Worm (Caenorhabditis elegans) whole organism, late embryonic: ENCODE results near the gene tmem-131.

ENCODE experiments used
- C08G9.2 ChIP-seq: sonication (generic microtip); optimal IDR thresholded peaks from 2 replicates; lab custom pipeline; 2016; ENCODE audit warnings: mild to moderate bottlenecking, missing genetic modification characterization, moderate library complexity, missing compliant biosample characterization
- C38D4.7 ChIP-seq: fragments of 200-800 bp; sonication (Bioruptor generic); optimal IDR thresholded peaks from 2 replicates; lab custom pipeline; 2018; ENCODE audit warnings: mild to moderate bottlenecking, missing genetic modification characterization, moderate library complexity, missing compliant biosample characterization
- F13H6.1 ChIP-seq: sonication (generic microtip); optimal IDR thresholded peaks from 2 replicates; lab custom pipeline; 2016; ENCODE audit warnings: missing genetic modification characterization, missing compliant biosample characterization
- K02D7.2 ChIP-seq: sonication (generic microtip); optimal IDR thresholded peaks from 2 replicates; lab custom pipeline; 2017; ENCODE audit warnings: mild to moderate bottlenecking, missing genetic modification characterization, missing compliant biosample characterization
- K09A11.1 ChIP-seq: sonication (generic microtip); optimal IDR thresholded peaks from 2 replicates; lab custom pipeline; 2017; ENCODE audit warnings: antibody characterized with exemption, mild to moderate bottlenecking, missing genetic modification characterization, missing compliant biosample characterization; ENCODE audit not compliant: insufficient read depth
- T23F11.4 ChIP-seq: fragments of 200-800 bp; sonication (Bioruptor generic); optimal IDR thresholded peaks from 2 replicates; lab custom pipeline; 2018; ENCODE audit warnings: mild to moderate bottlenecking, missing genetic modification characterization, missing compliant biosample characterization
- Y22D7AL.16 ChIP-seq: sonication (generic microtip); optimal IDR thresholded peaks from 2 replicates; lab custom pipeline; 2016; ENCODE audit warnings: missing genetic modification characterization, missing compliant biosample characterization
- ceh-18 ChIP-seq: sonication (generic microtip); optimal IDR thresholded peaks from 2 replicates; lab custom pipeline; 2016; ENCODE audit warnings: missing genetic modification characterization, missing compliant biosample characterization
- ceh-19 ChIP-seq: fragments of 200-800 bp; sonication (Bioruptor generic); optimal IDR thresholded peaks from 2 replicates; lab custom pipeline; 2018; ENCODE audit warnings: mild to moderate bottlenecking, missing genetic modification characterization, missing compliant biosample characterization
- ceh-2 ChIP-seq: sonication (generic microtip); optimal IDR thresholded peaks from 2 replicates; lab custom pipeline; 2016; ENCODE audit warnings: missing genotype, missing genetic modification characterization, missing compliant biosample characterization
- ceh-31 ChIP-seq: sonication (generic microtip); optimal IDR thresholded peaks from 2 replicates; lab custom pipeline; 2016; ENCODE audit warnings: missing genetic modification characterization, missing compliant biosample characterization
- ceh-34 ChIP-seq: sonication (generic microtip); optimal IDR thresholded peaks from 2 replicates; lab custom pipeline; 2016; ENCODE audit warnings: mild to moderate bottlenecking, missing genetic modification characterization, missing compliant biosample characterization
- ceh-48 ChIP-seq: sonication (generic microtip); optimal IDR thresholded peaks from 2 replicates; lab custom pipeline; 2016; ENCODE audit warnings: missing genetic modification characterization, inconsistent platforms, missing compliant biosample characterization
- ceh-6 ChIP-seq: fragments of 200-800 bp; sonication (Bioruptor generic); optimal IDR thresholded peaks from 2 replicates; lab custom pipeline; 2018; ENCODE audit warnings: mild to moderate bottlenecking, missing genetic modification characterization, missing compliant biosample characterization
- che-1 ChIP-seq: sonication (generic microtip); optimal IDR thresholded peaks from 2 replicates; lab custom pipeline; 2016; ENCODE audit warnings: mild to moderate bottlenecking, missing genetic modification characterization, missing compliant biosample characterization
- dmd-4 ChIP-seq: sonication (generic microtip); optimal IDR thresholded peaks from 2 replicates; lab custom pipeline; 2016; ENCODE audit warnings: borderline replicate concordance, missing genetic modification characterization, missing compliant biosample characterization
- dve-1 ChIP-seq: sonication (generic microtip); optimal IDR thresholded peaks from 2 replicates; lab custom pipeline; 2017; ENCODE audit warnings: antibody characterized with exemption, mild to moderate bottlenecking, missing genetic modification characterization, missing compliant biosample characterization
- elt-2 ChIP-seq: sonication (generic microtip); optimal IDR thresholded peaks from 2 replicates; lab custom pipeline; 2016; ENCODE audit warnings: missing genetic modification reagents, missing genetic modification characterization, missing compliant biosample characterization
- ets-4 ChIP-seq: sonication (generic microtip); optimal IDR thresholded peaks from 2 replicates; lab custom pipeline; 2016; ENCODE audit warnings: missing genetic modification characterization, missing compliant biosample characterization
- eyg-1 ChIP-seq: sonication (generic microtip); optimal IDR thresholded peaks from 2 replicates; lab custom pipeline; 2016; ENCODE audit warnings: missing genotype, missing genetic modification characterization, missing compliant biosample characterization
- fax-1 ChIP-seq: sonication (generic microtip); optimal IDR thresholded peaks from 2 replicates; lab custom pipeline; 2016; ENCODE audit warnings: missing genotype, missing genetic modification characterization, missing compliant biosample characterization
- fkh-10 ChIP-seq: fragments of 150-350 bp; optimal IDR thresholded peaks from 2 replicates; lab custom pipeline; 2014; ENCODE audit warnings: missing biosample characterization, missing genetic modification reagents, missing genetic modification characterization
- fkh-6 ChIP-seq: sonication (generic microtip); optimal IDR thresholded peaks from 2 replicates; lab custom pipeline; 2016; ENCODE audit warnings: missing genetic modification characterization, missing compliant biosample characterization
- hlh-30 ChIP-seq: sonication (generic microtip); optimal IDR thresholded peaks from 2 replicates; lab custom pipeline; 2017; ENCODE audit warnings: antibody characterized with exemption, missing genetic modification characterization, missing compliant biosample characterization; ENCODE audit not compliant: insufficient read depth
- hlh-6 ChIP-seq: sonication (generic microtip); optimal IDR thresholded peaks from 2 replicates; lab custom pipeline; 2016; ENCODE audit warnings: missing genotype, missing genetic modification characterization, missing compliant biosample characterization
- hlh-8 ChIP-seq: sonication (generic microtip); optimal IDR thresholded peaks from 2 replicates; lab custom pipeline; 2016; ENCODE audit warnings: missing genotype, missing genetic modification characterization, missing compliant biosample characterization
- lim-6 ChIP-seq: sonication (generic microtip); optimal IDR thresholded peaks from 2 replicates; lab custom pipeline; 2016; ENCODE audit warnings: missing genetic modification characterization, missing compliant biosample characterization
- mec-3 ChIP-seq: sonication (generic microtip); optimal IDR thresholded peaks from 2 replicates; lab custom pipeline; 2016; ENCODE audit warnings: borderline replicate concordance, missing genetic modification characterization, missing compliant biosample characterization
- nfya-1 ChIP-seq: sonication (generic microtip); optimal IDR thresholded peaks from 2 replicates; lab custom pipeline; 2017; ENCODE audit warnings: missing genetic modification characterization, mild to moderate bottlenecking, missing compliant biosample characterization, antibody characterized with exemption, moderate library complexity
- nhr-11 ChIP-seq: fragments of 150-350 bp; optimal IDR thresholded peaks from 2 replicates; lab custom pipeline; 2014; ENCODE audit warnings: missing biosample characterization, missing genetic modification characterization
- nhr-232 ChIP-seq: sonication (generic microtip); optimal IDR thresholded peaks from 2 replicates; lab custom pipeline; 2016; ENCODE audit warnings: missing genetic modification characterization, missing compliant biosample characterization
- pax-1 ChIP-seq: fragments of 150-350 bp; optimal IDR thresholded peaks from 2 replicates; lab custom pipeline; 2014; ENCODE audit warnings: missing biosample characterization, missing genetic modification characterization
- pha-2 ChIP-seq: sonication (generic microtip); optimal IDR thresholded peaks from 2 replicates; lab custom pipeline; 2017; ENCODE audit warnings: mild to moderate bottlenecking, missing genetic modification characterization, missing compliant biosample characterization
- pha-4 ChIP-seq: fragments of 150-350 bp; optimal IDR thresholded peaks from 2 replicates; lab custom pipeline; 2018; ENCODE audit warnings: missing biosample characterization, missing genetic modification reagents, missing genetic modification characterization
- pqm-1 ChIP-seq: sonication (generic microtip); optimal IDR thresholded peaks from 2 replicates; lab custom pipeline; 2016; ENCODE audit warnings: missing genetic modification characterization, missing compliant biosample characterization
- pros-1 ChIP-seq: fragments of 150-350 bp; optimal IDR thresholded peaks from 2 replicates; lab custom pipeline; 2014; ENCODE audit warnings: missing biosample characterization, missing genetic modification reagents, missing genetic modification characterization
- ref-2 ChIP-seq: sonication (generic microtip); optimal IDR thresholded peaks from 2 replicates; lab custom pipeline; 2016; ENCODE audit warnings: missing genetic modification characterization, missing compliant biosample characterization
- rnt-1 ChIP-seq: sonication (generic microtip); optimal IDR thresholded peaks from 2 replicates; lab custom pipeline; 2016; ENCODE audit warnings: missing genetic modification characterization, missing compliant biosample characterization
- sdc-2 ChIP-seq: sonication (generic microtip); optimal IDR thresholded peaks from 2 replicates; lab custom pipeline; 2016; ENCODE audit warnings: missing genotype, missing genetic modification characterization, missing compliant biosample characterization
- sox-4 ChIP-seq: sonication (generic microtip); optimal IDR thresholded peaks from 2 replicates; lab custom pipeline; 2017; ENCODE audit warnings: mild to moderate bottlenecking, missing genetic modification characterization, inconsistent platforms, missing compliant biosample characterization
- syd-9 ChIP-seq: sonication (generic microtip); optimal IDR thresholded peaks from 2 replicates; lab custom pipeline; 2016; ENCODE audit warnings: mild to moderate bottlenecking, missing genetic modification characterization, moderate library complexity, missing compliant biosample characterization
- tbx-2 ChIP-seq: sonication (generic microtip); optimal IDR thresholded peaks from 2 replicates; lab custom pipeline; 2016; ENCODE audit warnings: missing genetic modification characterization, missing compliant biosample characterization
- tbx-7 ChIP-seq: sonication (generic microtip); optimal IDR thresholded peaks from 2 replicates; lab custom pipeline; 2016; ENCODE audit warnings: missing genotype, missing genetic modification characterization, missing compliant biosample characterization
- unc-3 ChIP-seq, 2 experiments: fragments of 200-800 bp in 1 of 2; sonication (Bioruptor generic) in 1 of 2; sonication (generic microtip) in 1 of 2; conservative IDR thresholded peaks in 1 of 2; optimal IDR thresholded peaks in 1 of 2; 2 replicates each; pipeline versions ENCODE4 v1.3.6 to Lab custom; 2016 to 2022; ENCODE audit warnings: missing compliant biosample characterization in 2 of 2, missing genetic modification characterization in 2 of 2, missing genetic modification reagents in 1 of 2
- unc-42 ChIP-seq: sonication (generic microtip); optimal IDR thresholded peaks from 2 replicates; lab custom pipeline; 2016; ENCODE audit warnings: missing genotype, missing genetic modification characterization, missing compliant biosample characterization
- unc-86 ChIP-seq: sonication (generic microtip); optimal IDR thresholded peaks from 2 replicates; lab custom pipeline; 2016; ENCODE audit warnings: missing genetic modification characterization, missing compliant biosample characterization
- zip-5 ChIP-seq: sonication (generic microtip); optimal IDR thresholded peaks from 2 replicates; lab custom pipeline; 2016; ENCODE audit warnings: missing genetic modification characterization, missing compliant biosample characterization
- ztf-16 ChIP-seq: sonication (generic microtip); optimal IDR thresholded peaks from 2 replicates; lab custom pipeline; 2017; ENCODE audit warnings: missing genetic modification characterization, missing compliant biosample characterization

Gene tmem-131

DNA sequence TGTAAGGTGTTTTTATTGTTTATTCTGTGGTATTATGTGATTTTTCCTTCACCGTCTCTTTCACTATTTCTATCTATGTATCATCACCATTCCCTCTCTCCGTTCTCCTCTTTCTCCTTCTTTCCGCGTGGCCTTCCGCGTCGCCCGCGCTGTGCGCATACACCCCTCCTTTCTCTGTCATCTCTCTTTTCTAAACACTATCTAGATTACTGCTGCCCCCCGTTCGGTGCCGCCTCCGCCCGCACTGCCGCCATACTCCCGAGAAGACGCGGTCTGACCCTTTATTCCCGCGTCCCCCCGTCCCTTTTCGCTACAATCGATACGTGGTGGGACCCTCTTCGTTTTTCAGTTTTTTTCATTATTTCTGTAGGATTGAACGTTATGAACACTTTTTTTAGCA, 49.3 kb downstream of the tmem-131 start:
- TF ChIP-seq rnt-1 (tag; lab: Kevin White, UChicago) (peak; percentile 23), ceh-48 (tag; lab: Kevin White, UChicago) (no peak), ref-2 (tag; lab: Kevin White, UChicago) (peak; percentile 14), che-1 (tag; lab: Kevin White, UChicago) (no peak), C08G9.2 (tag; lab: Kevin White, UChicago) (peak; percentile 42), ceh-31 (tag; lab: Kevin White, UChicago) (peak; percentile 50), pax-1 (tag; lab: Kevin White, UChicago) (no peak), tbx-2 (peak; percentile 41), ets-4 (tag; lab: Kevin White, UChicago) (peak; percentile 27), tbx-7 (tag; lab: Kevin White, UChicago) (peak; percentile 4), dmd-4 (tag; lab: Kevin White, UChicago) (peak; percentile 45), hlh-30 (tag; lab: Kevin White, UChicago) (peak; percentile 23), elt-2 (tag; lab: Kevin White, UChicago) (no peak), ztf-16 (tag; lab: Kevin White, UChicago) (no peak), sdc-2 (peak; percentile 49), nfya-1 (tag; lab: Kevin White, UChicago) (peak; percentile 11), F13H6.1 (tag; lab: Kevin White, UChicago) (peak; percentile 47), fkh-10 (GFP tag; lab: Kevin White, UChicago) (no peak), pqm-1 (no peak), Y22D7AL.16 (no peak), T23F11.4 (GFP tag; lab: Kevin White, UChicago) (peak; percentile 43), ceh-19 (GFP tag; lab: Kevin White, UChicago) (peak; percentile 17), ceh-34 (tag; lab: Kevin White, UChicago) (peak; percentile 49), pros-1 (peak; percentile 30)
- TF ChIP-seq, all 69 proteins: peak for 16

DNA sequence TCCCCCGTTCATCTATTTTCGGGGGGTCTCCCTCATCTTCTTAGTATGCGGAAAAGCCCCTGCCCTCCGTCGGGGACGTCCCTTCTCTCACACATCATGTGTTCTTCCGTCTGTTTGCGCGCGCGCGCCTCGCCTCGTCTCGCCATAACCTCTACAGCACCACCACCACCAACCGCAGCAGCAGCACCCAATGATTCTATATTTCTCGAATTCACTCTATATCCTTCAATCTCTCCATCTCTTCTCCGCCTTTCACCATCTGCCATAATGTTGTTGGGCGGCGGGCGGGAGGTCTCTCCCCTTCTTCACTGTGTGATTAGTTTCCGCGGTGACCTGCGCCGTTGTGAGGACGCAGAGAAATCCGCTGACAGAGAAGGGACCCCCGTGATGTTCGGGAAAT, 50.6 kb downstream of the tmem-131 start:
- peak; percentile 52 for TF ChIP-seq fax-1 (tag; lab: Kevin White, UChicago)
- TF ChIP-seq unc-86 (tag; lab: Kevin White, UChicago), result peak; percentile 29
- peak; percentile 85 for TF ChIP-seq rnt-1 (tag; lab: Kevin White, UChicago)
- TF ChIP-seq eyg-1 (tag; lab: Kevin White, UChicago), result peak; percentile 30
- no peak for TF ChIP-seq nhr-11 (tag; lab: Kevin White, UChicago)
- peak; percentile 77 for TF ChIP-seq hlh-30 (tag; lab: Kevin White, UChicago)
- peak; percentile 73 for TF ChIP-seq nfya-1 (tag; lab: Kevin White, UChicago)
- peak; percentile 55 for TF ChIP-seq sdc-2
- no peak for TF ChIP-seq dve-1 (tag; lab: Kevin White, UChicago)
- peak; percentile 9 for TF ChIP-seq nhr-232
- peak; percentile 18 for TF ChIP-seq C38D4.7 (GFP tag; lab: Kevin White, UChicago)
- TF ChIP-seq K09A11.1 (tag; lab: Kevin White, UChicago), result no peak
- peak; percentile 76 for TF ChIP-seq hlh-8 (tag; lab: Kevin White, UChicago)
- TF ChIP-seq C08G9.2 (tag; lab: Kevin White, UChicago), result peak; percentile 60
- peak; percentile 32 for TF ChIP-seq T23F11.4 (GFP tag; lab: Kevin White, UChicago)
- TF ChIP-seq ceh-18 (tag; lab: Kevin White, UChicago), result peak; percentile 24
- no peak for TF ChIP-seq unc-3 (GFP tag; conservative IDR thresholded peaks at IDR 0.05; lab: Robert Waterston, UW)
- no peak for TF ChIP-seq unc-3 (tag; optimal IDR thresholded peaks at IDR 0.05; lab: Kevin White, UChicago)
- TF ChIP-seq hlh-6 (tag; lab: Kevin White, UChicago), result peak; percentile 75
- TF ChIP-seq tbx-2, result peak; percentile 86
- TF ChIP-seq unc-42 (tag; lab: Kevin White, UChicago), result peak; percentile 65
- peak; percentile 46 for TF ChIP-seq ceh-2 (tag; lab: Kevin White, UChicago)
- no peak for TF ChIP-seq Y22D7AL.16
- peak; percentile 33 for TF ChIP-seq F13H6.1 (tag; lab: Kevin White, UChicago)
- TF ChIP-seq syd-9 (tag; lab: Kevin White, UChicago), result peak; percentile 42
- peak; percentile 10 for TF ChIP-seq pha-2
- peak; percentile 37 for TF ChIP-seq K02D7.2 (tag; lab: Kevin White, UChicago)
- TF ChIP-seq ets-4 (tag; lab: Kevin White, UChicago), result peak; percentile 19
- peak; percentile 2 for TF ChIP-seq ceh-6
- TF ChIP-seq mec-3 (tag; lab: Kevin White, UChicago), result peak; percentile 51
- no peak for TF ChIP-seq pha-4 (tag; lab: Kevin White, UChicago)
- TF ChIP-seq dmd-4 (tag; lab: Kevin White, UChicago), result peak; percentile 71
- TF ChIP-seq lim-6, result no peak
- peak; percentile 84 for TF ChIP-seq ceh-19 (GFP tag; lab: Kevin White, UChicago)
- TF ChIP-seq ref-2 (tag; lab: Kevin White, UChicago), result peak; percentile 80
- TF ChIP-seq pqm-1, result no peak
- TF ChIP-seq sox-4 (tag; lab: Kevin White, UChicago), result peak; percentile 6
- TF ChIP-seq zip-5 (tag; lab: Kevin White, UChicago), result no peak
- no peak for TF ChIP-seq fkh-6 (tag; lab: Kevin White, UChicago)
